Fruit fly (Drosophila melanogaster) whole organism, embryonic: ENCODE measurements around the gene Syx5.

Experiments
- Atf3 ChIP-seq: fragments of 200-800 bp; sonication (Bioruptor generic); optimal IDR thresholded peaks from 3 replicates; lab custom pipeline; 2016; ENCODE audit warnings: missing biosample characterization, missing genetic modification characterization
- B-H1 ChIP-seq: fragments of 200-800 bp; sonication (Bioruptor generic); IDR thresholded peaks from 3 replicates; pipeline ENCODE4 v1.3.6; 2022; ENCODE audit warnings: missing biosample characterization, missing genetic modification characterization
- BEAF-32 ChIP-seq: fragments of 200-800 bp; sonication (Bioruptor generic); optimal IDR thresholded peaks from 3 replicates; lab custom pipeline; 2017; ENCODE audit warnings: missing biosample characterization, missing genetic modification characterization, mild to moderate bottlenecking, moderate library complexity, missing genetic modification reagents
- Bgb ChIP-seq: fragments of 200-800 bp; sonication (Bioruptor generic); IDR thresholded peaks from 2 replicates; pipeline ENCODE4 v1.3.6; 2022; ENCODE audit warnings: missing biosample characterization, missing genetic modification characterization; ENCODE audit not compliant: partially characterized antibody
- C15 ChIP-seq: fragments of 200-800 bp; sonication (Bioruptor generic); IDR thresholded peaks from 3 replicates; pipeline ENCODE4 v1.3.6; 2022; ENCODE audit warnings: missing biosample characterization, missing genetic modification characterization
- CG10267 ChIP-seq: fragments of 200-800 bp; sonication (Bioruptor generic); optimal IDR thresholded peaks from 2 replicates; lab custom pipeline; 2018; ENCODE audit warnings: missing biosample characterization, mild to moderate bottlenecking, missing genetic modification characterization, moderate library complexity
- CG10654 ChIP-seq: fragments of 200-800 bp; sonication (Bioruptor generic); optimal IDR thresholded peaks from 2 replicates; lab custom pipeline; 2016; ENCODE audit warnings: missing biosample characterization, missing genetic modification characterization
- CG11093 ChIP-seq: fragments of 200-800 bp; sonication (Bioruptor generic); IDR thresholded peaks from 3 replicates; pipeline ENCODE4 v1.3.6; 2022; ENCODE audit warnings: missing biosample characterization, missing genetic modification characterization
- CG11247 ChIP-seq: fragments of 200-800 bp; sonication (Bioruptor generic); IDR thresholded peaks from 2 replicates; pipeline ENCODE4 v1.3.6; 2022; ENCODE audit warnings: missing biosample characterization, missing genetic modification characterization
- CG12942 ChIP-seq: fragments of 200-800 bp; sonication (Bioruptor generic); optimal IDR thresholded peaks from 3 replicates; lab custom pipeline; 2016; ENCODE audit warnings: missing biosample characterization, missing genetic modification characterization
- CG13296 ChIP-seq: fragments of 200-800 bp; sonication (Bioruptor generic); optimal IDR thresholded peaks from 3 replicates; lab custom pipeline; 2018; ENCODE audit warnings: missing biosample characterization, mild to moderate bottlenecking, missing genetic modification characterization
- CG14014 ChIP-seq: fragments of 200-800 bp; sonication (Bioruptor generic); IDR thresholded peaks from 2 replicates; pipeline ENCODE4 v1.3.6; 2022; ENCODE audit warnings: missing biosample characterization, missing genetic modification characterization
- CG15696 ChIP-seq: fragments of 200-800 bp; sonication (Bioruptor generic); optimal IDR thresholded peaks from 2 replicates; lab custom pipeline; 2019; ENCODE audit warnings: missing biosample characterization, mild to moderate bottlenecking, missing genetic modification characterization, moderate library complexity
- CG1602 ChIP-seq: fragments of 200-800 bp; sonication (Bioruptor generic); optimal IDR thresholded peaks from 3 replicates; lab custom pipeline; 2016; ENCODE audit warnings: missing biosample characterization, missing genetic modification characterization
- CG16813 ChIP-seq: fragments of 200-800 bp; sonication (Bioruptor generic); IDR thresholded peaks from 3 replicates; pipeline ENCODE4 v1.3.6; 2022; ENCODE audit warnings: missing biosample characterization, missing genetic modification characterization; ENCODE audit not compliant: partially characterized antibody
- CG16863 ChIP-seq: fragments of 200-800 bp; sonication (Bioruptor generic); optimal IDR thresholded peaks from 3 replicates; lab custom pipeline; 2016; ENCODE audit warnings: missing biosample characterization, missing genetic modification characterization
- CG1792 ChIP-seq: fragments of 200-800 bp; sonication (Bioruptor generic); optimal IDR thresholded peaks from 2 replicates; lab custom pipeline; 2016; ENCODE audit warnings: missing biosample characterization, missing genetic modification characterization
- CG1832 ChIP-seq: fragments of 200-800 bp; sonication (Bioruptor generic); optimal IDR thresholded peaks from 2 replicates; lab custom pipeline; 2017; ENCODE audit warnings: missing biosample characterization, mild to moderate bottlenecking, missing genetic modification characterization, inconsistent platforms
- CG18476 ChIP-seq: fragments of 200-800 bp; sonication (Bioruptor generic); optimal IDR thresholded peaks from 2 replicates; lab custom pipeline; 2016; ENCODE audit warnings: missing biosample characterization, mild to moderate bottlenecking, missing genetic modification characterization
- CG2712 ChIP-seq: fragments of 200-800 bp; optimal IDR thresholded peaks from 3 replicates; lab custom pipeline; 2019; ENCODE audit warnings: missing biosample characterization, mild to moderate bottlenecking, missing genetic modification characterization, moderate library complexity
- CG30431 ChIP-seq: fragments of 200-800 bp; sonication (Bioruptor generic); optimal IDR thresholded peaks from 2 replicates; lab custom pipeline; 2017; ENCODE audit warnings: missing biosample characterization, missing genetic modification characterization
- CG34376 ChIP-seq: fragments of 200-800 bp; sonication (Bioruptor generic); optimal IDR thresholded peaks from 2 replicates; lab custom pipeline; 2018; ENCODE audit warnings: missing biosample characterization, mild to moderate bottlenecking, missing genetic modification characterization
- CG34422 ChIP-seq: fragments of 200-800 bp; sonication (Bioruptor generic); IDR thresholded peaks from 3 replicates; pipeline ENCODE4 v1.3.6; 2022; ENCODE audit warnings: missing biosample characterization, missing genetic modification characterization
- CG6272 ChIP-seq: fragments of 200-800 bp; sonication (Bioruptor generic); IDR thresholded peaks from 2 replicates; pipeline ENCODE4 v1.3.6; 2022; ENCODE audit warnings: missing biosample characterization, missing genetic modification characterization
- CG6765 ChIP-seq: fragments of 200-800 bp; sonication (Bioruptor generic); optimal IDR thresholded peaks from 3 replicates; lab custom pipeline; 2017; ENCODE audit warnings: missing biosample characterization, mild to moderate bottlenecking, missing genetic modification characterization
- CG7839 ChIP-seq: fragments of 200-800 bp; sonication (Bioruptor generic); optimal IDR thresholded peaks from 3 replicates; lab custom pipeline; 2018; ENCODE audit warnings: missing biosample characterization, mild to moderate bottlenecking, missing genetic modification characterization, moderate library complexity
- CG8388 ChIP-seq: fragments of 200-800 bp; sonication (Bioruptor generic); optimal IDR thresholded peaks from 2 replicates; lab custom pipeline; 2019; ENCODE audit warnings: missing biosample characterization, mild to moderate bottlenecking, missing genetic modification characterization, moderate library complexity
- CG9797 ChIP-seq: fragments of 200-800 bp; sonication (Bioruptor generic); optimal IDR thresholded peaks from 3 replicates; lab custom pipeline; 2018; ENCODE audit warnings: missing biosample characterization, mild to moderate bottlenecking, missing genetic modification characterization
- CG9876 ChIP-seq: fragments of 200-800 bp; sonication (Bioruptor generic); optimal IDR thresholded peaks from 2 replicates; lab custom pipeline; 2016; ENCODE audit warnings: missing biosample characterization, missing genetic modification characterization
- CkIIα-i1 ChIP-seq: fragments of 200-800 bp; sonication (Bioruptor generic); IDR thresholded peaks from 2 replicates; pipeline ENCODE4 v1.3.6; 2022; ENCODE audit warnings: missing biosample characterization, missing genetic modification characterization
- Dbx ChIP-seq: fragments of 200-800 bp; sonication (Bioruptor generic); IDR thresholded peaks from 3 replicates; pipeline ENCODE4 v1.3.6; 2022; ENCODE audit warnings: missing biosample characterization, missing genetic modification characterization
- Fer1 ChIP-seq: fragments of 200-800 bp; sonication (Bioruptor generic); optimal IDR thresholded peaks from 2 replicates; lab custom pipeline; 2017; ENCODE audit warnings: missing biosample characterization, mild to moderate bottlenecking, missing genetic modification characterization
- HmgD ChIP-seq: fragments of 200-800 bp; sonication (Bioruptor generic); optimal IDR thresholded peaks from 3 replicates; lab custom pipeline; 2016; ENCODE audit warnings: missing biosample characterization, missing genetic modification characterization
- Hr51 ChIP-seq, 2 experiments: fragments of 200-800 bp; sonication (Bioruptor generic); optimal IDR thresholded peaks; 2 replicates in 1 of 2; 3 replicates in 1 of 2; lab custom pipeline; 2016 to 2018; ENCODE audit warnings: missing biosample characterization in 2 of 2, missing genetic modification characterization in 2 of 2, mild to moderate bottlenecking in 1 of 2, moderate library complexity in 1 of 2
- Neu2 ChIP-seq: fragments of 200-800 bp; sonication (Bioruptor generic); optimal IDR thresholded peaks from 3 replicates; lab custom pipeline; 2016; ENCODE audit warnings: missing biosample characterization, missing genetic modification characterization, borderline replicate concordance
- Ravus ChIP-seq: fragments of 200-800 bp; sonication (Bioruptor generic); IDR thresholded peaks from 2 replicates; pipeline ENCODE4 v1.3.6; 2022; ENCODE audit warnings: missing biosample characterization, missing genetic modification characterization
- Sox100B ChIP-seq: fragments of 200-800 bp; sonication (Bioruptor generic); optimal IDR thresholded peaks from 3 replicates; lab custom pipeline; 2018; ENCODE audit warnings: missing biosample characterization, mild to moderate bottlenecking, missing genetic modification characterization
- Vsx1 ChIP-seq: fragments of 200-800 bp; sonication (Bioruptor generic); optimal IDR thresholded peaks from 2 replicates; lab custom pipeline; 2017; ENCODE audit warnings: missing biosample characterization, mild to moderate bottlenecking, missing genetic modification characterization, missing genetic modification reagents
- YL-1 ChIP-seq: fragments of 200-800 bp; sonication (Bioruptor generic); optimal IDR thresholded peaks from 3 replicates; lab custom pipeline; 2017; ENCODE audit warnings: missing biosample characterization, mild to moderate bottlenecking, missing genetic modification characterization
- bab2 ChIP-seq: fragments of 200-800 bp; sonication (Bioruptor generic); optimal IDR thresholded peaks from 2 replicates; lab custom pipeline; 2016; ENCODE audit warnings: missing biosample characterization, missing genetic modification characterization
- ci ChIP-seq: fragments of 200-800 bp; sonication (Bioruptor generic); IDR thresholded peaks from 3 replicates; pipeline ENCODE4 v1.3.6; 2022; ENCODE audit warnings: missing biosample characterization, missing genetic modification characterization
- crc ChIP-seq: fragments of 200-800 bp; sonication (Bioruptor generic); optimal IDR thresholded peaks from 2 replicates; lab custom pipeline; 2016; ENCODE audit warnings: missing biosample characterization, missing genetic modification characterization
- gem ChIP-seq: fragments of 200-800 bp; sonication (Bioruptor generic); optimal IDR thresholded peaks from 2 replicates; lab custom pipeline; 2019; ENCODE audit warnings: missing biosample characterization, mild to moderate bottlenecking, missing genetic modification characterization, moderate library complexity
- gfzf ChIP-seq: fragments of 200-800 bp; sonication (Bioruptor generic); optimal IDR thresholded peaks from 2 replicates; lab custom pipeline; 2016; ENCODE audit warnings: missing biosample characterization, mild to moderate bottlenecking, missing genetic modification characterization, moderate library complexity
- gsb ChIP-seq: fragments of 200-800 bp; sonication (Bioruptor generic); IDR thresholded peaks from 2 replicates; pipeline ENCODE4 v1.3.6; 2022; ENCODE audit warnings: missing biosample characterization, missing genetic modification characterization
- h ChIP-seq: fragments of >200 bp; optimal IDR thresholded peaks from 2 replicates; lab custom pipeline; 2017
- odd ChIP-seq: fragments of 200-800 bp; sonication (Bioruptor generic); optimal IDR thresholded peaks from 2 replicates; lab custom pipeline; 2017; ENCODE audit warnings: missing biosample characterization, mild to moderate bottlenecking, missing genetic modification characterization
- pum ChIP-seq: fragments of 200-800 bp; sonication (Bioruptor generic); optimal IDR thresholded peaks from 2 replicates; lab custom pipeline; 2016; ENCODE audit warnings: missing biosample characterization, missing genetic modification characterization
- sens-2 ChIP-seq: fragments of 200-800 bp; sonication (Bioruptor generic); IDR thresholded peaks from 2 replicates; pipeline ENCODE4 v1.3.6; 2022; ENCODE audit warnings: missing biosample characterization, missing genetic modification characterization
- sna ChIP-seq: fragments of 200-800 bp; sonication (Bioruptor generic); IDR thresholded peaks from 2 replicates; pipeline ENCODE4 v1.3.6; 2022; ENCODE audit warnings: missing biosample characterization, missing genetic modification characterization; ENCODE audit not compliant: partially characterized antibody

Gene Syx5

DNA sequence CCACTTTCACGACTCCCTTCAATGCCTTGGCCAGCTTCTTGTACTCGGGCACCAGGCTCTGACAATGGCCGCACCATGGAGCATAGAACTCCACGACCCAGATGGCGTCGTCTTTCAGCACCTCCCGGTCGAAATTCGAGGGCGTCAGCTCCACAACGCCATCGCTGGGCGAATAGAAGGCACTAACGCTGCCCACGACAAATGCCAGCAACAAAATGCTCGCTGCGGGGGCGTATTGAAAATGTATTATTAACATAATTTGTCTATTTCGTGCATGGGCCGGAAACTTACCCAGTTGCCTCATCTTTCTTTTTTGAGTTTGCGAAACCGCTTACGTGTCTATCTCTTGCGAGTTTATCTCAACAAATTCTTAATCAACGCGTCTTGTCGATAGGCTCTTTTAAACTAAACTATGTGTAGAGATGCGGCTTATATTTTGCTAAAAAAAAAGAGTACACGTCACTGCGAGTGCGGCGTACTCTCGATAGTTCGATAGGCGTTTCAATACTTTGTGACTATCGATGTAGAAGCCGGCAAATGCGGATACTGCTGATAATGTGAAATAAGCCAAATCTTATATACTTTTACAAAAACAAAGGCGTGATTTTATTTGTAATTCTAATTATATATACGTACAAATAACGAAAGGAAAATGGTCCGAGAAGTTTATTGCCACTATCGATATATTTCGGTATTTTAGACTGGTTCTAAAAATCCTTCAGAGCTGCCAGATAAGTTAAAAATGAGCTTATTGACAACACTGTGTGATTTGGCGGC is 49.3 kb downstream of the Syx5 start, which contains the start of gene CaBP1 (continued):
- TF ChIP-seq h (lab: Kevin White, UChicago) = no peak
- no peak for TF ChIP-seq CG15696
- no peak for TF ChIP-seq sens-2 (GFP tag; lab: Robert Waterston, UW)
- no peak for TF ChIP-seq C15 (GFP tag; lab: Robert Waterston, UW)
- TF ChIP-seq HmgD (GFP tag; lab: Kevin White, UChicago) = no peak
- no peak for TF ChIP-seq odd (GFP tag; lab: Kevin White, UChicago)
- TF ChIP-seq Vsx1 (GFP tag; lab: Kevin White, UChicago) = no peak
- no peak for TF ChIP-seq CG12942
- TF ChIP-seq Hr51 (GFP tag; optimal IDR thresholded peaks at IDR 0.05; lab: Kevin White, UChicago) = no peak
- TF ChIP-seq CG8388 (GFP tag; lab: Kevin White, UChicago) = no peak
- TF ChIP-seq bab2 (GFP tag; lab: Kevin White, UChicago) = no peak
- no peak for TF ChIP-seq CG10654 (GFP tag; lab: Kevin White, UChicago)
- TF ChIP-seq B-H1 (GFP tag; lab: Robert Waterston, UW) = no peak
- no peak for TF ChIP-seq Atf3 (GFP tag; lab: Kevin White, UChicago)
- no peak; the same call in 2 of the 3 replicates for TF ChIP-seq CG34422 (GFP tag; lab: Robert Waterston, UW)
- no peak for TF ChIP-seq CG11093
- TF ChIP-seq Sox100B (GFP tag; lab: Kevin White, UChicago) = no peak
- no peak for TF ChIP-seq gem (tag; lab: Kevin White, UChicago)
- no peak for TF ChIP-seq ci (GFP tag; lab: Robert Waterston, UW)
- TF ChIP-seq BEAF-32 (GFP tag; lab: Kevin White, UChicago) = peak; percentile 94
- no peak for TF ChIP-seq CG18476
- TF ChIP-seq CG1792 (GFP tag; lab: Kevin White, UChicago) = no peak
- peak; percentile 95 for TF ChIP-seq CG16813 (GFP tag; lab: Robert Waterston, UW)
- no peak for TF ChIP-seq CG14014 (GFP tag; lab: Robert Waterston, UW)
- TF ChIP-seq CG1602 = no peak
- no peak for TF ChIP-seq Fer1 (GFP tag; lab: Kevin White, UChicago)
- TF ChIP-seq CG9797 (GFP tag; lab: Kevin White, UChicago) = peak; percentile 24
- TF ChIP-seq CG16863 (GFP tag; lab: Kevin White, UChicago) = no peak
- peak; percentile 18 for TF ChIP-seq gfzf (GFP tag; lab: Kevin White, UChicago)
- no peak for TF ChIP-seq CG1832 (GFP tag; lab: Kevin White, UChicago)
- no peak for TF ChIP-seq Dbx (GFP tag; lab: Robert Waterston, UW)
- TF ChIP-seq YL-1 (GFP tag; lab: Kevin White, UChicago) = peak; percentile 67
- no peak for TF ChIP-seq Neu2
- peak; percentile 96 for TF ChIP-seq sna (GFP tag; lab: Robert Waterston, UW)
- TF ChIP-seq CG10267 (tag; lab: Kevin White, UChicago) = peak; percentile 87
- TF ChIP-seq CG6765 (GFP tag; lab: Kevin White, UChicago) = no peak
- TF ChIP-seq Bgb (GFP tag; lab: Robert Waterston, UW) = peak; percentile 90
- TF ChIP-seq Ravus = no peak
- TF ChIP-seq CG6272 (GFP tag; lab: Robert Waterston, UW) = no peak
- TF ChIP-seq CG13296 (GFP tag; lab: Kevin White, UChicago) = no peak
- TF ChIP-seq CG2712 (tag; lab: Kevin White, UChicago) = peak; percentile 5
- TF ChIP-seq CG9876 (GFP tag; lab: Kevin White, UChicago) = no peak
- TF ChIP-seq CG7839 = no peak
- TF ChIP-seq crc (GFP tag; lab: Kevin White, UChicago) = no peak
- no peak for TF ChIP-seq CG11247 (GFP tag; lab: Robert Waterston, UW)
- no peak for TF ChIP-seq CkIIα-i1 (GFP tag; lab: Robert Waterston, UW)
- no peak for TF ChIP-seq gsb
- no peak for TF ChIP-seq pum
- TF ChIP-seq CG34376 = no peak
- TF ChIP-seq CG30431 (GFP tag; lab: Kevin White, UChicago) = no peak
